Worm (Caenorhabditis elegans) whole organism, L1 larva: Measurements from ENCODE around the gene F16F9.1.

Experiments used
- C04F5.9 ChIP-seq: sonication (generic microtip); optimal IDR thresholded peaks from 2 replicates; lab custom pipeline; 2016; ENCODE audit warnings: missing genetic modification characterization, missing compliant biosample characterization
- C34B4.2 ChIP-seq: sonication (generic microtip); optimal IDR thresholded peaks from 2 replicates; lab custom pipeline; 2017; ENCODE audit warnings: mild to moderate bottlenecking, missing genetic modification characterization, missing compliant biosample characterization
- F16B12.6 ChIP-seq: fragments of 150-350 bp; optimal IDR thresholded peaks from 2 replicates; lab custom pipeline; 2014; ENCODE audit warnings: missing biosample characterization, missing genetic modification characterization
- Y116A8C.19 ChIP-seq: sonication (generic microtip); optimal IDR thresholded peaks from 2 replicates; lab custom pipeline; 2016; ENCODE audit warnings: missing compliant biosample characterization, missing genetic modification characterization, borderline replicate concordance
- alr-1 ChIP-seq: fragments of 200-800 bp; sonication (Bioruptor generic); optimal IDR thresholded peaks from 2 replicates; lab custom pipeline; 2018; ENCODE audit warnings: borderline replicate concordance, mild to moderate bottlenecking, missing genetic modification characterization, missing compliant biosample characterization
- aly-2 ChIP-seq: fragments of 150-350 bp; optimal IDR thresholded peaks from 2 replicates; lab custom pipeline; 2014; ENCODE audit warnings: missing biosample characterization, missing genetic modification characterization
- blmp-1 ChIP-seq: fragments of 150-350 bp; optimal IDR thresholded peaks from 2 replicates; lab custom pipeline; 2014; ENCODE audit warnings: missing biosample characterization, missing genetic modification characterization
- ceh-8 ChIP-seq: fragments of 200-800 bp; sonication (Bioruptor generic); optimal IDR thresholded peaks from 2 replicates; lab custom pipeline; 2018; ENCODE audit warnings: mild to moderate bottlenecking, missing genetic modification characterization, moderate library complexity, missing compliant biosample characterization
- ces-1 ChIP-seq: fragments of 150-350 bp; optimal IDR thresholded peaks from 2 replicates; lab custom pipeline; 2014; ENCODE audit warnings: missing biosample characterization, missing genetic modification reagents, missing genetic modification characterization
- dpl-1 ChIP-seq, 3 experiments: fragments of 150-350 bp in 2 of 3; sonication (generic microtip) in 1 of 3; optimal IDR thresholded peaks; 2 replicates each; lab custom pipeline; 2014 to 2017; ENCODE audit warnings: missing biosample characterization in 3 of 3, missing genetic modification characterization in 3 of 3, missing genetic modification reagents in 3 of 3
- dsc-1 ChIP-seq: sonication (generic microtip); optimal IDR thresholded peaks from 2 replicates; lab custom pipeline; 2016; ENCODE audit warnings: mild to moderate bottlenecking, missing genetic modification characterization, missing compliant biosample characterization
- elt-2 ChIP-seq: sonication (generic microtip); optimal IDR thresholded peaks from 2 replicates; lab custom pipeline; 2016; ENCODE audit warnings: missing genetic modification characterization, mild to moderate bottlenecking, inconsistent platforms, missing compliant biosample characterization, missing genetic modification reagents
- fkh-10 ChIP-seq: sonication (generic microtip); optimal IDR thresholded peaks from 2 replicates; lab custom pipeline; 2017; ENCODE audit warnings: missing biosample characterization, missing genetic modification reagents, missing genetic modification characterization
- fkh-8 ChIP-seq: sonication (generic microtip); optimal IDR thresholded peaks from 2 replicates; lab custom pipeline; 2016; ENCODE audit warnings: mild to moderate bottlenecking, missing genetic modification characterization, missing compliant biosample characterization
- hlh-4 ChIP-seq: sonication (generic microtip); optimal IDR thresholded peaks from 2 replicates; lab custom pipeline; 2016; ENCODE audit warnings: mild to moderate bottlenecking, missing genetic modification characterization, missing compliant biosample characterization
- hpl-2 ChIP-seq: fragments of 150-350 bp; optimal IDR thresholded peaks from 2 replicates; lab custom pipeline; 2014; ENCODE audit warnings: missing biosample characterization, missing genetic modification reagents, missing genetic modification characterization
- isw-1 ChIP-seq: fragments of 200-800 bp; sonication (Bioruptor generic); IDR thresholded peaks from 2 replicates; pipeline ENCODE4 v1.3.6; 2022; ENCODE audit warnings: missing genetic modification characterization, missing compliant biosample characterization
- jun-1 ChIP-seq: fragments of 150-350 bp; optimal IDR thresholded peaks from 2 replicates; lab custom pipeline; 2014; ENCODE audit warnings: missing biosample characterization, missing genetic modification reagents, missing genetic modification characterization
- lin-15B ChIP-seq: fragments of 150-350 bp; sonication (generic microtip); optimal IDR thresholded peaks from 3 replicates; lab custom pipeline; 2014; ENCODE audit warnings: missing biosample characterization, missing genetic modification characterization
- lin-35 ChIP-seq, 2 experiments: fragments of 150-350 bp; optimal IDR thresholded peaks; 2 replicates each; lab custom pipeline; 2014; ENCODE audit warnings: missing biosample characterization in 2 of 2, missing genetic modification characterization in 2 of 2, missing genetic modification reagents in 2 of 2
- lsy-2 ChIP-seq, 2 experiments: fragments of 150-350 bp; optimal IDR thresholded peaks; 2 replicates each; lab custom pipeline; 2014; ENCODE audit warnings: missing biosample characterization in 2 of 2, missing genetic modification characterization in 2 of 2
- mab-9 ChIP-seq: fragments of 200-800 bp; sonication (Bioruptor generic); IDR thresholded peaks from 2 replicates; pipeline ENCODE4 v1.3.6; 2022; ENCODE audit warnings: missing genetic modification reagents, missing genetic modification characterization, missing compliant biosample characterization
- mdl-1 ChIP-seq, 2 experiments: fragments of 150-350 bp; optimal IDR thresholded peaks; 2 replicates each; lab custom pipeline; 2014 to 2017; ENCODE audit warnings: missing biosample characterization in 2 of 2, missing genetic modification characterization in 2 of 2, inconsistent platforms in 1 of 2
- nhr-11 ChIP-seq: fragments of 150-350 bp; optimal IDR thresholded peaks from 2 replicates; lab custom pipeline; 2014; ENCODE audit warnings: missing biosample characterization, missing genetic modification characterization
- nhr-12 ChIP-seq: sonication (generic microtip); optimal IDR thresholded peaks from 2 replicates; lab custom pipeline; 2017; ENCODE audit warnings: missing biosample characterization, missing genetic modification characterization
- nhr-19 ChIP-seq: fragments of 200-800 bp; sonication (Bioruptor generic); conservative IDR thresholded peaks from 2 replicates; pipeline ENCODE4 v1.3.6; 2022; ENCODE audit warnings: missing genetic modification characterization, missing compliant biosample characterization
- nhr-20 ChIP-seq: sonication (generic microtip); optimal IDR thresholded peaks from 2 replicates; lab custom pipeline; 2016; ENCODE audit warnings: mild to moderate bottlenecking, missing genetic modification characterization, missing compliant biosample characterization
- nhr-237 ChIP-seq: fragments of 150-350 bp; optimal IDR thresholded peaks from 2 replicates; lab custom pipeline; 2014; ENCODE audit warnings: missing biosample characterization, missing genetic modification characterization
- nhr-28 ChIP-seq: fragments of 150-350 bp; optimal IDR thresholded peaks from 2 replicates; lab custom pipeline; 2014; ENCODE audit warnings: missing biosample characterization, missing genetic modification characterization
- nhr-47 ChIP-seq: sonication (generic microtip); optimal IDR thresholded peaks from 2 replicates; lab custom pipeline; 2016; ENCODE audit warnings: mild to moderate bottlenecking, missing genetic modification characterization, moderate library complexity, missing compliant biosample characterization
- nhr-71 ChIP-seq: sonication (generic microtip); optimal IDR thresholded peaks from 2 replicates; lab custom pipeline; 2016; ENCODE audit warnings: mild to moderate bottlenecking, missing genetic modification characterization, moderate library complexity, missing compliant biosample characterization
- nhr-84 ChIP-seq: sonication (generic microtip); optimal IDR thresholded peaks from 2 replicates; lab custom pipeline; 2017; ENCODE audit warnings: missing biosample characterization, missing genetic modification characterization
- nhr-90 ChIP-seq: sonication (generic microtip); optimal IDR thresholded peaks from 2 replicates; lab custom pipeline; 2016; ENCODE audit warnings: mild to moderate bottlenecking, missing genetic modification characterization, missing compliant biosample characterization; ENCODE audit not compliant: poor library complexity
- pag-3 ChIP-seq: sonication (generic microtip); optimal IDR thresholded peaks from 2 replicates; lab custom pipeline; 2017; ENCODE audit warnings: missing genetic modification characterization, mild to moderate bottlenecking, missing compliant biosample characterization, antibody characterized with exemption, borderline replicate concordance; ENCODE audit not compliant: insufficient read depth
- pax-3 ChIP-seq: fragments of 200-800 bp; sonication (Bioruptor generic); optimal IDR thresholded peaks from 2 replicates; lab custom pipeline; 2018; ENCODE audit warnings: mild to moderate bottlenecking, missing genetic modification characterization, moderate library complexity, missing compliant biosample characterization
- pqm-1 ChIP-seq: sonication (generic microtip); optimal IDR thresholded peaks from 3 replicates; lab custom pipeline; 2017; ENCODE audit warnings: missing biosample characterization, missing genetic modification characterization
- rnt-1 ChIP-seq: sonication (generic microtip); optimal IDR thresholded peaks from 2 replicates; lab custom pipeline; 2016; ENCODE audit warnings: mild to moderate bottlenecking, missing genetic modification characterization, moderate library complexity, missing compliant biosample characterization
- skn-1 ChIP-seq: fragments of 150-350 bp; optimal IDR thresholded peaks from 2 replicates; lab custom pipeline; 2014; ENCODE audit warnings: missing biosample characterization, missing genetic modification characterization
- snpc-4 ChIP-seq: fragments of 150-350 bp; optimal IDR thresholded peaks from 2 replicates; lab custom pipeline; 2014; ENCODE audit warnings: missing biosample characterization, missing genetic modification characterization
- snu-23 ChIP-seq: sonication (generic microtip); optimal IDR thresholded peaks from 2 replicates; lab custom pipeline; 2016; ENCODE audit warnings: missing genetic modification characterization, missing compliant biosample characterization
- sptf-1 ChIP-seq: fragments of 150-350 bp; optimal IDR thresholded peaks from 2 replicates; lab custom pipeline; 2014; ENCODE audit warnings: missing biosample characterization, missing genetic modification characterization
- sup-37 ChIP-seq: fragments of 200-800 bp; sonication (Bioruptor generic); optimal IDR thresholded peaks from 2 replicates; lab custom pipeline; 2018; ENCODE audit warnings: mild to moderate bottlenecking, missing genetic modification characterization, missing compliant biosample characterization
- tbx-2 ChIP-seq: sonication (generic microtip); optimal IDR thresholded peaks from 2 replicates; lab custom pipeline; 2016; ENCODE audit warnings: missing genetic modification characterization, missing compliant biosample characterization
- unc-130 ChIP-seq: fragments of 150-350 bp; optimal IDR thresholded peaks from 2 replicates; lab custom pipeline; 2017; ENCODE audit warnings: missing biosample characterization, missing genetic modification characterization, inconsistent platforms
- unc-86 ChIP-seq: sonication (generic microtip); optimal IDR thresholded peaks from 2 replicates; lab custom pipeline; 2016; ENCODE audit warnings: missing genetic modification characterization, missing compliant biosample characterization
- unc-98 ChIP-seq: fragments of 200-800 bp; sonication (Bioruptor generic); IDR thresholded peaks from 2 replicates; pipeline ENCODE4 v1.3.6; 2022; ENCODE audit warnings: missing genetic modification characterization, missing compliant biosample characterization
- zag-1 ChIP-seq: fragments of 150-350 bp; optimal IDR thresholded peaks from 2 replicates; lab custom pipeline; 2014; ENCODE audit warnings: missing biosample characterization, missing genetic modification characterization
- zip-4 ChIP-seq: fragments of 200-800 bp; sonication (Bioruptor generic); optimal IDR thresholded peaks from 2 replicates; lab custom pipeline; 2018; ENCODE audit warnings: mild to moderate bottlenecking, missing genetic modification characterization, moderate library complexity, missing compliant biosample characterization
- ztf-11 ChIP-seq, 2 experiments: sonication (generic microtip); optimal IDR thresholded peaks; 2 replicates each; lab custom pipeline; 2016 to 2017; ENCODE audit warnings: missing genetic modification characterization in 2 of 2, missing biosample characterization in 1 of 2, missing compliant biosample characterization in 1 of 2
- ztf-4 ChIP-seq: fragments of 150-350 bp; optimal IDR thresholded peaks from 2 replicates; lab custom pipeline; 2014; ENCODE audit warnings: missing biosample characterization, missing genetic modification characterization

F16F9.1 gene

DNA sequence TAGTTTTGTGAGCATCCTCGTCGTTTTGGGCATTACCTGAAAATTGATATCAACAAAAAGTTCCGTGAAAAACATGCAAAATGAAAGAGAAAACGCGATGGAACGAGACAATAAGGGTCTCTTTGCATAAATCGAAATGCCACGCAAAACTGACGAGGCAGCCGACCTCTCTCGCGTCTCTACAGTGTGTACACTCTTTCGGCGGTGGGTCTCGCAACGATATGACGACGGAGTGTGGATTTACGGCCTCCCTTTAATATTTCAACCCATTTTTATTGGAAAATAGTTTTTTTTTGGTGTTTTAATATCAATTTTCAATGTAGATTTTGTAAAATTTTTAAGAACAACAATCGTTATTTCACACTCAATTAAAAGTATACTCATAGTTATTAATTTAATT, 24.2 kb upstream of the F16F9.1 start, which contains the start of gene tag-123 (continued):
- TF ChIP-seq dpl-1 (GFP tag; optimal IDR thresholded peaks at IDR 0.05; lab: Kevin White, UChicago) (peak; percentile 36 to 45 (median 39)), pax-3 (tag; lab: Kevin White, UChicago) (no peak), unc-98 (no peak), nhr-11 (tag; lab: Kevin White, UChicago) (no peak), nhr-20 (tag; lab: Kevin White, UChicago) (peak; percentile 63), nhr-90 (tag; lab: Kevin White, UChicago) (peak; percentile 45), jun-1 (tag; lab: Kevin White, UChicago) (no peak), zag-1 (tag; lab: Kevin White, UChicago) (no peak), nhr-19 (GFP tag; lab: Robert Waterston, UW) (peak; percentile 47), sptf-1 (no peak), fkh-8 (tag; lab: Kevin White, UChicago) (peak; percentile 28), nhr-71 (tag; lab: Kevin White, UChicago) (peak; percentile 70), zip-4 (no peak), tbx-2 (peak; percentile 50), alr-1 (no peak), hpl-2 (GFP tag; lab: Kevin White, UChicago) (no peak), hlh-4 (no peak), ces-1 (GFP tag; lab: Kevin White, UChicago) (no peak), C04F5.9 (tag; lab: Kevin White, UChicago) (no peak), blmp-1 (tag; lab: Kevin White, UChicago) (peak; percentile 68), pag-3 (tag; lab: Kevin White, UChicago) (no peak), nhr-12 (tag; lab: Kevin White, UChicago) (no peak), nhr-47 (tag; lab: Kevin White, UChicago) (peak; percentile 58), snpc-4 (tag; lab: Kevin White, UChicago) (no peak), mdl-1 (tag; optimal IDR thresholded peaks at IDR 0.05; lab: Kevin White, UChicago) (peak in 1 of 2 experiments; percentile 44), dsc-1 (peak; percentile 17), unc-86 (tag; lab: Kevin White, UChicago) (peak; percentile 33), pqm-1 (tag; lab: Kevin White, UChicago) (no peak), Y116A8C.19 (no peak), snu-23 (peak; percentile 70), lin-15B (tag; lab: Kevin White, UChicago) (no peak), ceh-8 (GFP tag; lab: Kevin White, UChicago) (no peak), fkh-10 (GFP tag; lab: Kevin White, UChicago) (no peak), skn-1 (tag; lab: Kevin White, UChicago) (no peak), lin-35 (GFP tag; optimal IDR thresholded peaks at IDR 0.05; lab: Kevin White, UChicago) (peak; percentile 48 to 72), isw-1 (GFP tag; lab: Robert Waterston, UW) (peak; percentile 29), nhr-237 (tag; lab: Kevin White, UChicago) (no peak), mab-9 (no peak), ztf-11 (tag; optimal IDR thresholded peaks at IDR 0.05; lab: Kevin White, UChicago) (no peak), nhr-84 (tag; lab: Kevin White, UChicago) (no peak), unc-130 (tag; lab: Kevin White, UChicago) (no peak), nhr-28 (no peak), aly-2 (tag; lab: Kevin White, UChicago) (no peak), C34B4.2 (tag; lab: Kevin White, UChicago) (no peak), elt-2 (tag; lab: Kevin White, UChicago) (no peak), ztf-4 (tag; lab: Kevin White, UChicago) (no peak), lsy-2 (tag; optimal IDR thresholded peaks at IDR 0.05; lab: Kevin White, UChicago) (peak; percentile 45 to 77), rnt-1 (peak; percentile 48), sup-37 (GFP tag; lab: Kevin White, UChicago) (no peak), F16B12.6 (tag; lab: Kevin White, UChicago) (no peak)
